Worm (Caenorhabditis elegans) whole organism, L1 larva: ENCODE data around the gene C10F3.7.

Source experiments
- nhr-11 ChIP-seq: fragments of 150-350 bp; optimal IDR thresholded peaks from 2 replicates; lab custom pipeline; 2014; ENCODE audit warnings: missing biosample characterization, missing genetic modification characterization
- ztf-4 ChIP-seq: fragments of 150-350 bp; optimal IDR thresholded peaks from 2 replicates; lab custom pipeline; 2014; ENCODE audit warnings: missing biosample characterization, missing genetic modification characterization

ce11 chrV:5943167-5943566, 43.5 kb downstream of the C10F3.7 start, which contains the start of gene pst-1:
- TF ChIP-seq ztf-4 = no peak
- no peak for TF ChIP-seq nhr-11 (tag; lab: Kevin White, UChicago)
